Worm (Caenorhabditis elegans): ENCODE data around the gene Y49F6C.7.

DNA sequence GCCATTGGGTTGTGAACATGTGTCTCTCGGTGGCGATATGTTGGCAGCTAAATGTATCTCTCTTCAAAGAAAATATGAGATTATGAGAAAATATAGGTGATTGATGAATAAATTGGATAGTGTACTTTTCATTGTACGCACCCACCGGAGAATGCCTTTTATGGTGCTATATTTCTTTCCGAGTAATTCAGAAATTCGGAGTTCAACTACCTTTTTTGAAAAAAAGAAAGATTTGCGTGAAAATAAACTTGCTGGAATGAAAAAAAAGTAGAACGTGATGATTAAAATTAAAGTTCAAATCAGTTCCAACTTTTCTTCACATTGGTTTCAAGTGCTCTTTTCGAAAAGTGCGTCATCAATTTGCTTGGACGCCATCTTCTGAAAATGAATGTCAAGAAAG lies 35.5 kb upstream of the Y49F6C.7 start, which contains the start of gene nep-8:
- TF ChIP-seq dao-5 (tag; optimal IDR thresholded peaks at IDR 0.05), result no peak
- no peak for TF ChIP-seq W03F9.2 (tag; optimal IDR thresholded peaks at IDR 0.05)
